Worm (Caenorhabditis elegans): ENCODE data around the gene ZK154.5.

- no peak for TF ChIP-seq nhr-27 (tag; optimal IDR thresholded peaks at IDR 0.05)
- no peak for TF ChIP-seq ztf-18 (tag; optimal IDR thresholded peaks at IDR 0.05)
- no peak for TF ChIP-seq tbx-9 (tag; optimal IDR thresholded peaks at IDR 0.05; ENCODE audit: borderline replicate concordance)
- no peak for TF ChIP-seq dpff-1 (tag; optimal IDR thresholded peaks at IDR 0.05)
- no peak for TF ChIP-seq ama-1 (optimal IDR thresholded peaks at IDR 0.05)
- TF ChIP-seq ama-1 (GFP tag; optimal IDR thresholded peaks at IDR 0.05): no peak
- no peak for TF ChIP-seq efl-1 (GFP tag; optimal IDR thresholded peaks at IDR 0.05)
- TF ChIP-seq mcd-1 (GFP tag; IDR thresholded peaks at IDR 0.05): no peak
- TF ChIP-seq snpc-3.4 (tag; optimal IDR thresholded peaks at IDR 0.05): no peak
- no peak for TF ChIP-seq snpc-4 (GFP tag; optimal IDR thresholded peaks at IDR 0.05)
- TF ChIP-seq snpc-4 (tag; optimal IDR thresholded peaks at IDR 0.05): no peak
These were observed 28.8 kb upstream of the ZK154.5 start, which contains the start of the genes sek-1 and R03G5.6 for ce11 chrX:7816434-7816974.

Data from whole organism, young adult.